Fruit fly (Drosophila melanogaster): ENCODE measurements around the gene Aps.

Aps gene

DNA sequence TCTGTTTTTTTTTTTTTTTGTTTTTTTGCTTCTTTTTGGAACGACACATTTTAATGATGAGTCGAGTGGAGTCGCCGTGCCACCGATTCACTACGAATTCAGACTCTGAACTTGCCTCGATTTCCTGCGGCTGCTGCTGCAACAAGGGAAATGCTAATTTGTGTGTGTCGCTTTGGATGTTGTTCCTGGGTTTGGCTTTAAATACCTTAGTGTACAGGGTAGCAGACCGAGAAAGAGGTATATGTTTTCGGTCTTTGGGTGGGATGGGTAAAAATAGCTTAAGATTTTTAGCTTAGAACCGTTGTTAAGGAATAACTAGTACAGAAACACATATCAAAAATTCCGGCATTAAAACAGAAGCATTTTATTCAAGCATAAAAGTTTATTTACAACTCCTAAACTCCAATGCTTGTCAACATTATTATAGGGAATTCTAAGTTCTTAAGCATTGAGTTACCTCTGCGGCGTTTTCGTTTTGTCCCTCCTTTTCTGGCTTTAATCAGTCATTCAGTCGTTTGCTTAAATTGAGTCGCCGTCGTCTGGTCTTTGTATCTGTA lies 36.1 kb upstream of the Aps start:
- peak; percentile 13 for TF ChIP-seq acj6 (GFP tag; optimal IDR thresholded peaks at IDR 0.05)
- peak; percentile 13 for TF ChIP-seq CG6792 (GFP tag; optimal IDR thresholded peaks at IDR 0.05)
- TF ChIP-seq CG8119 (GFP tag; IDR thresholded peaks at IDR 0.05): no peak
- peak; percentile 71 for TF ChIP-seq Eip78C (GFP tag)
- no peak for TF ChIP-seq pdm3 (GFP tag; optimal IDR thresholded peaks at IDR 0.05)
- TF ChIP-seq Met (GFP tag; optimal IDR thresholded peaks at IDR 0.05): peak; percentile 58
- no peak for TF ChIP-seq Hr4 (GFP tag; optimal IDR thresholded peaks at IDR 0.05)
- peak; percentile 25 for TF ChIP-seq cyc (GFP tag; optimal IDR thresholded peaks at IDR 0.05)
- TF ChIP-seq achi (GFP tag; optimal IDR thresholded peaks at IDR 0.05): peak; percentile 6
- peak; percentile 44 for TF ChIP-seq CG31627 (GFP tag; optimal IDR thresholded peaks at IDR 0.05)
- no peak for TF ChIP-seq CG10631 (GFP tag; optimal IDR thresholded peaks at IDR 0.05)
- peak; percentile 16 for TF ChIP-seq Sox14 (GFP tag; optimal IDR thresholded peaks at IDR 0.05)
- no peak for TF ChIP-seq CG3919 (GFP tag; optimal IDR thresholded peaks at IDR 0.05)
- TF ChIP-seq Smox (GFP tag; optimal IDR thresholded peaks at IDR 0.05): peak; percentile 63
- peak; percentile 4 for TF ChIP-seq CG3032 (tag; optimal IDR thresholded peaks at IDR 0.05)
- TF ChIP-seq OdsH (GFP tag; optimal IDR thresholded peaks at IDR 0.05): peak; percentile 38
- TF ChIP-seq Blimp-1 (GFP tag; optimal IDR thresholded peaks at IDR 0.05): no peak
- TF ChIP-seq Hr39 (GFP tag; optimal IDR thresholded peaks at IDR 0.05): peak; percentile 51
- TF ChIP-seq Ets21C (GFP tag; optimal IDR thresholded peaks at IDR 0.05): peak; percentile 10
- peak; percentile 43 for TF ChIP-seq Sox102F (GFP tag; optimal IDR thresholded peaks at IDR 0.05)
- peak; percentile 26 for TF ChIP-seq lz (GFP tag; optimal IDR thresholded peaks at IDR 0.05)
- TF ChIP-seq CG34406 (GFP tag; optimal IDR thresholded peaks at IDR 0.05): peak; percentile 1
- peak; percentile 58 for TF ChIP-seq esn (GFP tag; optimal IDR thresholded peaks at IDR 0.05)
- TF ChIP-seq svp (GFP tag): peak; percentile 70
- peak; percentile 51 for TF ChIP-seq topi (GFP tag; optimal IDR thresholded peaks at IDR 0.05)

DNA sequence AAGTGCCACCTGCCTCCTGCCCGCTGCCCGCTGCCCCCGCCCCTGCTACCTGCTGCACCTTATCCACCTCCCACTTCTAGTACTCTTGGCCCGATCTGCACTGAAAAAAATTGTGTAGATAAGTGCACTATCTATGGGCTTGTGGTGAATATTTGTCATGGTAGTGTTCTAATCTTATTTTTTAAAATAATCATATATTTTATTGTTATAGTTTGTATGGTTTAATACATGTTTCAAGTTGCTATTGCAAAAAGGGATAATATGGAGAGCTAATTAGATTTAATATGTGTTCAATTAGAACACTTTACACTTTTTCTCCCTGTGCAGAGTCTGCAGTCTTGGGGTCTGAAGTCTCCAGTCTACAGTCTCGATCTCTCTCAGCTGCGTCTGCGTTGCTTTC lies 32.5 kb upstream of the Aps start:
- TF ChIP-seq CG7368 (GFP tag; optimal IDR thresholded peaks at IDR 0.05): peak; percentile 39
- peak; percentile 34 for TF ChIP-seq Met (GFP tag; optimal IDR thresholded peaks at IDR 0.05)
- no peak for TF ChIP-seq Sox102F (GFP tag; optimal IDR thresholded peaks at IDR 0.05)
- peak; percentile 60 to 75 for TF ChIP-seq ss (GFP tag; optimal IDR thresholded peaks at IDR 0.05)
- peak; percentile 1 for TF ChIP-seq esn (GFP tag; optimal IDR thresholded peaks at IDR 0.05)
- TF ChIP-seq Blimp-1 (GFP tag; optimal IDR thresholded peaks at IDR 0.05): no peak
- TF ChIP-seq CG6276 (GFP tag; optimal IDR thresholded peaks at IDR 0.05): peak; percentile 73
- peak; percentile 68 for TF ChIP-seq CG16779 (tag; optimal IDR thresholded peaks at IDR 0.05)
- TF ChIP-seq Ets21C (GFP tag; optimal IDR thresholded peaks at IDR 0.05): no peak
- TF ChIP-seq dsx (GFP tag; optimal IDR thresholded peaks at IDR 0.05; ENCODE audit: poor library complexity, severe bottlenecking): peak; percentile 63
- TF ChIP-seq CG6792 (GFP tag; optimal IDR thresholded peaks at IDR 0.05): peak; percentile 47
- no peak for TF ChIP-seq fd85E (GFP tag; optimal IDR thresholded peaks at IDR 0.05)
- TF ChIP-seq CG3919 (GFP tag; optimal IDR thresholded peaks at IDR 0.05): peak; percentile 53
- peak; percentile 69 for TF ChIP-seq OdsH (GFP tag; optimal IDR thresholded peaks at IDR 0.05)
- peak; percentile 89 for TF ChIP-seq CG32006 (GFP tag; optimal IDR thresholded peaks at IDR 0.05)
- no peak for TF ChIP-seq CG11902 (GFP tag; optimal IDR thresholded peaks at IDR 0.05)
- no peak for TF ChIP-seq CG8319 (GFP tag; optimal IDR thresholded peaks at IDR 0.05)
- TF ChIP-seq CG10669 (GFP tag; optimal IDR thresholded peaks at IDR 0.05): peak; percentile 64
- no peak for TF ChIP-seq CG31627 (GFP tag; optimal IDR thresholded peaks at IDR 0.05)
- peak; percentile 61 for TF ChIP-seq Hr4 (GFP tag; optimal IDR thresholded peaks at IDR 0.05)
- no peak for TF ChIP-seq Hr38 (GFP tag; optimal IDR thresholded peaks at IDR 0.05)
- TF ChIP-seq topi (GFP tag; optimal IDR thresholded peaks at IDR 0.05): peak; percentile 21
- peak; percentile 83 for TF ChIP-seq achi (GFP tag; optimal IDR thresholded peaks at IDR 0.05)
- TF ChIP-seq Hr39 (GFP tag; optimal IDR thresholded peaks at IDR 0.05): no peak
- TF ChIP-seq CG6163 (GFP tag; IDR thresholded peaks at IDR 0.05): peak; percentile 72
- TF ChIP-seq Sox14 (GFP tag; optimal IDR thresholded peaks at IDR 0.05): peak; percentile 52
- peak; percentile 55 for TF ChIP-seq CG1621 (tag; optimal IDR thresholded peaks at IDR 0.05)
- TF ChIP-seq lz (GFP tag; optimal IDR thresholded peaks at IDR 0.05): no peak
- TF ChIP-seq CG11762 (GFP tag; optimal IDR thresholded peaks at IDR 0.05; ENCODE audit: insufficient read depth): peak; percentile 34
- peak; percentile 53 for TF ChIP-seq svp (GFP tag)
- peak; percentile 91 for TF ChIP-seq Eip78C (GFP tag)
- peak; percentile 89 for TF ChIP-seq CG8119 (GFP tag; IDR thresholded peaks at IDR 0.05)
- TF ChIP-seq dac (GFP tag; optimal IDR thresholded peaks at IDR 0.05): peak; percentile 53
- TF ChIP-seq CG11294 (GFP tag; IDR thresholded peaks at IDR 0.05): peak; percentile 80
- peak; percentile 73 for TF ChIP-seq Gug (GFP tag; IDR thresholded peaks at IDR 0.05)
- peak; percentile 69 for TF ChIP-seq spab (GFP tag; optimal IDR thresholded peaks at IDR 0.05)
- TF ChIP-seq CG15336 (GFP tag; IDR thresholded peaks at IDR 0.05): peak; percentile 88
- no peak for TF ChIP-seq cyc (GFP tag; optimal IDR thresholded peaks at IDR 0.05)
- TF ChIP-seq CG8632 (GFP tag; optimal IDR thresholded peaks at IDR 0.05): peak; percentile 43
- TF ChIP-seq eg (GFP tag; IDR thresholded peaks at IDR 0.05): peak; percentile 76
- TF ChIP-seq fkh (GFP tag; optimal IDR thresholded peaks at IDR 0.05): no peak
- peak; percentile 85 for TF ChIP-seq CG10631 (GFP tag; optimal IDR thresholded peaks at IDR 0.05)

Measured in whole organism, prepupa.